Fruit fly (Drosophila melanogaster): ENCODE data around the gene Jhbp1.

Gene Jhbp1

dm6 chr3R:4997399-4998203 lies 32.4 kb downstream of the Jhbp1 start:
- TF ChIP-seq Ets21C (GFP tag; optimal IDR thresholded peaks at IDR 0.05) (peak; percentile 85), CG10669 (GFP tag; optimal IDR thresholded peaks at IDR 0.05) (peak; percentile 72), CG16779 (tag; optimal IDR thresholded peaks at IDR 0.05) (no peak), CG3032 (tag; optimal IDR thresholded peaks at IDR 0.05) (peak; percentile 70), esn (GFP tag; optimal IDR thresholded peaks at IDR 0.05) (peak; percentile 93), eg (GFP tag; IDR thresholded peaks at IDR 0.05) (peak; percentile 46; the same call in 2 of the 3 replicates), CG6854 (GFP tag; optimal IDR thresholded peaks at IDR 0.05) (no peak), net (GFP tag; optimal IDR thresholded peaks at IDR 0.05) (peak; percentile 52), CG1621 (tag; optimal IDR thresholded peaks at IDR 0.05) (peak; percentile 42), Ets96B (tag; optimal IDR thresholded peaks at IDR 0.05) (peak; percentile 68), CG9139 (GFP tag; optimal IDR thresholded peaks at IDR 0.05) (peak; percentile 53), CG15336 (GFP tag; IDR thresholded peaks at IDR 0.05) (no peak; the same call in 1 of the 2 replicates), CG31627 (GFP tag; optimal IDR thresholded peaks at IDR 0.05) (peak; percentile 93), OdsH (GFP tag; optimal IDR thresholded peaks at IDR 0.05) (peak; percentile 82), fkh (GFP tag; optimal IDR thresholded peaks at IDR 0.05) (no peak), CG11902 (GFP tag; optimal IDR thresholded peaks at IDR 0.05) (peak; percentile 84), fd85E (GFP tag; optimal IDR thresholded peaks at IDR 0.05) (peak; percentile 25), Eip93F (GFP tag; optimal IDR thresholded peaks at IDR 0.05) (peak; percentile 74), Blimp-1 (GFP tag; optimal IDR thresholded peaks at IDR 0.05) (peak; percentile 63), CG6792 (GFP tag; optimal IDR thresholded peaks at IDR 0.05) (peak; percentile 85), Lpt (GFP tag; optimal IDR thresholded peaks at IDR 0.05) (no peak), CG34406 (GFP tag; optimal IDR thresholded peaks at IDR 0.05) (peak; percentile 83), Hr39 (GFP tag; optimal IDR thresholded peaks at IDR 0.05) (peak; percentile 92), CG32006 (GFP tag; optimal IDR thresholded peaks at IDR 0.05) (peak; percentile 30), CG6808 (GFP tag; optimal IDR thresholded peaks at IDR 0.05) (peak; percentile 47), CG8632 (GFP tag; optimal IDR thresholded peaks at IDR 0.05) (peak; percentile 81), CG4318 (GFP tag; optimal IDR thresholded peaks at IDR 0.05) (no peak), Hr4 (GFP tag; optimal IDR thresholded peaks at IDR 0.05) (peak; percentile 37), Smox (GFP tag; optimal IDR thresholded peaks at IDR 0.05) (peak; percentile 90), cyc (GFP tag; optimal IDR thresholded peaks at IDR 0.05) (peak; percentile 90), topi (GFP tag; optimal IDR thresholded peaks at IDR 0.05) (peak; percentile 91), Eip78C (GFP tag) (peak; percentile 96), CG6276 (GFP tag; optimal IDR thresholded peaks at IDR 0.05) (no peak), spab (GFP tag; optimal IDR thresholded peaks at IDR 0.05) (peak; percentile 51), vri (GFP tag; optimal IDR thresholded peaks at IDR 0.05) (peak; percentile 56), Eip75B (GFP tag; optimal IDR thresholded peaks at IDR 0.05) (peak; percentile 73), acj6 (GFP tag; optimal IDR thresholded peaks at IDR 0.05) (peak; percentile 80), Gug (GFP tag; IDR thresholded peaks at IDR 0.05) (no peak), achi (GFP tag; optimal IDR thresholded peaks at IDR 0.05) (peak; percentile 76), Sox14 (GFP tag; optimal IDR thresholded peaks at IDR 0.05) (peak; percentile 81), CG11294 (GFP tag; IDR thresholded peaks at IDR 0.05) (no peak), Sox15 (GFP tag; optimal IDR thresholded peaks at IDR 0.05) (peak; percentile 80), CG11762 (GFP tag; optimal IDR thresholded peaks at IDR 0.05; ENCODE audit: insufficient read depth) (peak; percentile 72), CG8319 (GFP tag; optimal IDR thresholded peaks at IDR 0.05) (peak; percentile 83), dsx (GFP tag; optimal IDR thresholded peaks at IDR 0.05; ENCODE audit: poor library complexity, severe bottlenecking) (peak; percentile 59), CG8119 (GFP tag; IDR thresholded peaks at IDR 0.05) (peak; percentile 26; the same call in 1 of the 3 replicates), CG3919 (GFP tag; optimal IDR thresholded peaks at IDR 0.05) (peak; percentile 82), fd59A (GFP tag; optimal IDR thresholded peaks at IDR 0.05) (peak; percentile 49), lz (GFP tag; optimal IDR thresholded peaks at IDR 0.05) (peak; percentile 92), CG6163 (GFP tag; IDR thresholded peaks at IDR 0.05) (peak; percentile 82)

Data from whole organism, prepupa.